Fruit fly (Drosophila melanogaster) whole organism, prepupa: ENCODE measurements around the gene alpha-Man-Ic.

ENCODE experiments used
- Blimp-1 ChIP-seq: fragments of 200-800 bp; sonication (Bioruptor generic); optimal IDR thresholded peaks from 3 replicates; lab custom pipeline; 2017; ENCODE audit warnings: missing biosample characterization, missing genetic modification characterization, mild to moderate bottlenecking, moderate library complexity, missing genetic modification reagents
- CG10631 ChIP-seq: fragments of 200-800 bp; sonication (Bioruptor generic); optimal IDR thresholded peaks from 2 replicates; lab custom pipeline; 2016; ENCODE audit warnings: missing biosample characterization, missing genetic modification characterization
- CG10669 ChIP-seq: fragments of 200-800 bp; sonication (Bioruptor generic); optimal IDR thresholded peaks from 3 replicates; lab custom pipeline; 2018; ENCODE audit warnings: missing biosample characterization, mild to moderate bottlenecking, missing genetic modification characterization, moderate library complexity
- CG11294 ChIP-seq: fragments of 200-800 bp; sonication (Bioruptor generic); IDR thresholded peaks from 2 replicates; pipeline ENCODE4 v1.3.6; 2022; ENCODE audit warnings: missing biosample characterization, missing genetic modification characterization
- CG11762 ChIP-seq: fragments of 200-800 bp; sonication (Bioruptor generic); optimal IDR thresholded peaks from 3 replicates; lab custom pipeline; 2016; ENCODE audit warnings: missing biosample characterization, missing genetic modification characterization; ENCODE audit not compliant: insufficient read depth
- CG11902 ChIP-seq: fragments of 200-800 bp; sonication (Bioruptor generic); optimal IDR thresholded peaks from 3 replicates; lab custom pipeline; 2016; ENCODE audit warnings: missing biosample characterization, missing genetic modification characterization
- CG1621 ChIP-seq: fragments of 200-800 bp; sonication (Bioruptor generic); optimal IDR thresholded peaks from 3 replicates; lab custom pipeline; 2018; ENCODE audit warnings: missing biosample characterization, mild to moderate bottlenecking, missing genetic modification characterization
- CG16779 ChIP-seq: fragments of 200-800 bp; sonication (Bioruptor generic); optimal IDR thresholded peaks from 3 replicates; lab custom pipeline; 2017; ENCODE audit warnings: missing biosample characterization, mild to moderate bottlenecking, missing genetic modification characterization
- CG3032 ChIP-seq: fragments of 200-800 bp; optimal IDR thresholded peaks from 2 replicates; lab custom pipeline; 2019; ENCODE audit warnings: missing biosample characterization, mild to moderate bottlenecking, missing genetic modification characterization, moderate library complexity
- CG31627 ChIP-seq: fragments of 200-800 bp; sonication (Bioruptor generic); optimal IDR thresholded peaks from 3 replicates; lab custom pipeline; 2016; ENCODE audit warnings: missing biosample characterization, missing genetic modification characterization
- CG32006 ChIP-seq: fragments of 200-800 bp; sonication (Bioruptor generic); optimal IDR thresholded peaks from 3 replicates; lab custom pipeline; 2017; ENCODE audit warnings: missing biosample characterization, mild to moderate bottlenecking, missing genetic modification characterization
- CG34406 ChIP-seq: fragments of 200-800 bp; sonication (Bioruptor generic); optimal IDR thresholded peaks from 3 replicates; lab custom pipeline; 2016; ENCODE audit warnings: missing biosample characterization, missing genetic modification characterization
- CG3919 ChIP-seq: fragments of 200-800 bp; sonication (Bioruptor generic); optimal IDR thresholded peaks from 3 replicates; lab custom pipeline; 2016; ENCODE audit warnings: missing biosample characterization, missing genetic modification characterization
- CG4318 ChIP-seq: fragments of 200-800 bp; sonication (Bioruptor generic); optimal IDR thresholded peaks from 3 replicates; lab custom pipeline; 2017; ENCODE audit warnings: missing biosample characterization, mild to moderate bottlenecking, missing genetic modification characterization
- CG6163 ChIP-seq: fragments of 200-800 bp; sonication (Bioruptor generic); IDR thresholded peaks from 3 replicates; pipeline ENCODE4 v1.3.6; 2022; ENCODE audit warnings: missing biosample characterization, missing genetic modification characterization
- CG6276 ChIP-seq: fragments of 200-800 bp; sonication (Bioruptor generic); optimal IDR thresholded peaks from 2 replicates; lab custom pipeline; 2017; ENCODE audit warnings: missing biosample characterization, mild to moderate bottlenecking, missing genetic modification characterization
- CG6808 ChIP-seq: fragments of 200-800 bp; sonication (Bioruptor generic); optimal IDR thresholded peaks from 3 replicates; lab custom pipeline; 2017; ENCODE audit warnings: missing biosample characterization, missing genetic modification characterization, mild to moderate bottlenecking, moderate library complexity, missing genetic modification reagents
- CG7368 ChIP-seq: fragments of 200-800 bp; sonication (Bioruptor generic); optimal IDR thresholded peaks from 3 replicates; lab custom pipeline; 2016; ENCODE audit warnings: missing biosample characterization, missing genetic modification characterization
- CG8119 ChIP-seq: fragments of 200-800 bp; sonication (Bioruptor generic); IDR thresholded peaks from 3 replicates; pipeline ENCODE4 v1.3.6; 2022; ENCODE audit warnings: missing biosample characterization, missing genetic modification characterization
- CG8319 ChIP-seq: fragments of 200-800 bp; sonication (Bioruptor generic); optimal IDR thresholded peaks from 3 replicates; lab custom pipeline; 2016; ENCODE audit warnings: missing biosample characterization, missing genetic modification characterization
- CG9139 ChIP-seq: fragments of 200-800 bp; sonication (Bioruptor generic); optimal IDR thresholded peaks from 3 replicates; lab custom pipeline; 2017; ENCODE audit warnings: missing biosample characterization, mild to moderate bottlenecking, missing genetic modification characterization
- Eip75B ChIP-seq: fragments of 200-800 bp; sonication (Bioruptor generic); optimal IDR thresholded peaks from 3 replicates; lab custom pipeline; 2016; ENCODE audit warnings: missing biosample characterization, missing genetic modification characterization
- Eip78C ChIP-seq: fragments of 200-800 bp; sonication (Bioruptor generic); peaks from one replicate; lab custom pipeline; 2016; ENCODE audit warnings: missing biosample characterization, missing genetic modification characterization
- Eip93F ChIP-seq: fragments of 200-800 bp; sonication (Bioruptor generic); optimal IDR thresholded peaks from 2 replicates; lab custom pipeline; 2016; ENCODE audit warnings: missing biosample characterization, mild to moderate bottlenecking, missing genetic modification characterization
- Ets96B ChIP-seq: fragments of 200-800 bp; optimal IDR thresholded peaks from 2 replicates; lab custom pipeline; 2019; ENCODE audit warnings: missing biosample characterization, mild to moderate bottlenecking, missing genetic modification characterization, moderate library complexity
- Gug ChIP-seq: fragments of 200-800 bp; sonication (Bioruptor generic); IDR thresholded peaks from 2 replicates; pipeline ENCODE4 v1.3.6; 2022; ENCODE audit warnings: missing biosample characterization, missing genetic modification characterization
- Hr39 ChIP-seq: fragments of 200-800 bp; sonication (Bioruptor generic); optimal IDR thresholded peaks from 2 replicates; lab custom pipeline; 2016; ENCODE audit warnings: missing biosample characterization, missing genetic modification characterization
- Hr4 ChIP-seq: fragments of 200-800 bp; sonication (Bioruptor generic); optimal IDR thresholded peaks from 3 replicates; lab custom pipeline; 2016; ENCODE audit warnings: missing biosample characterization, missing genetic modification characterization
- OdsH ChIP-seq: fragments of 200-800 bp; sonication (Bioruptor generic); optimal IDR thresholded peaks from 3 replicates; lab custom pipeline; 2016; ENCODE audit warnings: missing biosample characterization, missing genetic modification characterization
- Smox ChIP-seq: fragments of 200-800 bp; sonication (Bioruptor generic); optimal IDR thresholded peaks from 3 replicates; lab custom pipeline; 2016; ENCODE audit warnings: missing biosample characterization, missing genetic modification characterization
- Sox14 ChIP-seq: fragments of 200-800 bp; sonication (Bioruptor generic); optimal IDR thresholded peaks from 3 replicates; lab custom pipeline; 2016; ENCODE audit warnings: missing biosample characterization, missing genetic modification characterization
- achi ChIP-seq: fragments of 200-800 bp; sonication (Bioruptor generic); optimal IDR thresholded peaks from 3 replicates; lab custom pipeline; 2016; ENCODE audit warnings: missing biosample characterization, missing genetic modification characterization
- acj6 ChIP-seq: fragments of 200-800 bp; sonication (Bioruptor generic); optimal IDR thresholded peaks from 3 replicates; lab custom pipeline; 2016; ENCODE audit warnings: missing biosample characterization, missing genetic modification characterization
- cyc ChIP-seq: fragments of 200-800 bp; sonication (Bioruptor generic); optimal IDR thresholded peaks from 3 replicates; lab custom pipeline; 2016; ENCODE audit warnings: missing biosample characterization, missing genetic modification characterization
- dac ChIP-seq: fragments of 200-800 bp; sonication (Bioruptor generic); optimal IDR thresholded peaks from 2 replicates; lab custom pipeline; 2017; ENCODE audit warnings: missing biosample characterization, mild to moderate bottlenecking, missing genetic modification characterization
- eg ChIP-seq: fragments of 200-800 bp; sonication (Bioruptor generic); IDR thresholded peaks from 3 replicates; pipeline ENCODE4 v1.3.6; 2022; ENCODE audit warnings: missing biosample characterization, missing genetic modification characterization
- esn ChIP-seq: fragments of 200-800 bp; sonication (Bioruptor generic); optimal IDR thresholded peaks from 2 replicates; lab custom pipeline; 2016; ENCODE audit warnings: missing biosample characterization, mild to moderate bottlenecking, missing genetic modification characterization, moderate library complexity
- fd59A ChIP-seq: fragments of 200-800 bp; sonication (Bioruptor generic); optimal IDR thresholded peaks from 2 replicates; lab custom pipeline; 2017; ENCODE audit warnings: missing biosample characterization, mild to moderate bottlenecking, missing genetic modification characterization, missing genetic modification reagents
- fkh ChIP-seq: fragments of 200-800 bp; sonication (Bioruptor generic); optimal IDR thresholded peaks from 3 replicates; lab custom pipeline; 2017; ENCODE audit warnings: missing biosample characterization, mild to moderate bottlenecking, missing genetic modification characterization, moderate library complexity
- salr ChIP-seq, 2 experiments: fragments of 200-800 bp; sonication (Bioruptor generic); optimal IDR thresholded peaks; 3 replicates each; lab custom pipeline; 2016 to 2018; ENCODE audit warnings: missing biosample characterization in 2 of 2, missing genetic modification characterization in 2 of 2, mild to moderate bottlenecking in 1 of 2
- spab ChIP-seq: fragments of 200-800 bp; sonication (Bioruptor generic); optimal IDR thresholded peaks from 2 replicates; lab custom pipeline; 2017; ENCODE audit warnings: missing biosample characterization, mild to moderate bottlenecking, missing genetic modification characterization, missing genetic modification reagents
- topi ChIP-seq: fragments of 200-800 bp; sonication (Bioruptor generic); optimal IDR thresholded peaks from 3 replicates; lab custom pipeline; 2016; ENCODE audit warnings: missing biosample characterization, missing genetic modification characterization

alpha-Man-Ic gene

DNA sequence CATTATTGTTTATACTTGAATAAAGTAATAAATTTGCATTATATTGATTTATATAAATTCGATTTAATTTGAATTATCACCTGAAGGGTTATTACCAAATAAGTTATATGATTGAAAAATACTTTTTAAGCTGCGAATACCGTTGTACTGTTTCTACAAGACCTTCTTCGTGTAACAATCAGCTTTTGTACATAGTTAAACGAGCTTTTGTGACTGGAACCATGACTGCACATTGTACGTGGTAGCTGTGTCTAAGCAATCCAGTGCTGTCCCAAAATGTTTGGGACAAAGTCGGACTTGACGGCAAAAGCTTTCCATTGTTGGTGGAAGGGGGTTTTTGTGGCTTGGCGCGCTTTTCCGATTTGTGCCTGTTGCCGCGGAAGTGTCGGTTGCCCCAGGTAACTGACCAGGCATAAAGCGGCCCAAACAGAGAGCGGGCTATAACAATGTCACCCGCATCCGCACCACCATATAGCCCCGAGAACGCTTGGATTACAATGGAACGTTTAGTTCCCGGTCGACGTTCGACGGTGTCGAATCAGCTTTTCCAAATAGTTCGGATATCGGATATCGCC, 22.5 kb downstream of the alpha-Man-Ic start, which contains the start of gene CG31036:
Gene CG31036, plus strand, starts transcription at position 507 of the 575 bp plus-strand sequence.
- no peak for TF ChIP-seq dac
- no peak for TF ChIP-seq CG3919 (GFP tag; lab: Kevin White, UChicago)

dm6 chr3R:29905164-29905563, 25.0 kb downstream of the alpha-Man-Ic start, which contains the start of gene CG15515:
CG15515 (plus strand) TSS chr3R:29905464.
- TF ChIP-seq Eip78C (GFP tag; lab: Kevin White, UChicago) (peak; percentile 33), Gug (GFP tag; lab: Robert Waterston, UW) (no peak)

- TF ChIP-seq CG1621 (tag; lab: Kevin White, UChicago) (no peak), CG11902 (GFP tag; lab: Kevin White, UChicago) (no peak), Blimp-1 (no peak), cyc (GFP tag; lab: Kevin White, UChicago) (peak; percentile 11), achi (GFP tag; lab: Kevin White, UChicago) (no peak), CG4318 (GFP tag; lab: Kevin White, UChicago) (no peak), fkh (GFP tag; lab: Kevin White, UChicago) (peak; percentile 30), CG16779 (no peak), CG34406 (GFP tag; lab: Kevin White, UChicago) (no peak), OdsH (GFP tag; lab: Kevin White, UChicago) (no peak), CG31627 (GFP tag; lab: Kevin White, UChicago) (no peak), Eip78C (GFP tag; lab: Kevin White, UChicago) (peak; percentile 60), Eip93F (GFP tag; lab: Kevin White, UChicago) (no peak), Hr39 (GFP tag; lab: Kevin White, UChicago) (peak; percentile 2)
Measured at dm6 chr3R:29903775-29904356, 26.3 kb downstream of the alpha-Man-Ic start, which contains the start of gene CG15517. CG15517 (minus strand) TSS chr3R:29903825.

dm6 chr3R:29899635-29900034, 30.6 kb downstream of the alpha-Man-Ic start:
- TF ChIP-seq CG11762 (GFP tag; lab: Kevin White, UChicago), result no peak
- TF ChIP-seq Ets96B, result no peak
- TF ChIP-seq CG10669 (GFP tag; lab: Kevin White, UChicago), result no peak
- TF ChIP-seq Hr4, result no peak
- TF ChIP-seq CG6808 (GFP tag; lab: Kevin White, UChicago), result no peak
- no peak for TF ChIP-seq CG8319 (GFP tag; lab: Kevin White, UChicago)
- no peak for TF ChIP-seq CG3032 (tag; lab: Kevin White, UChicago)
- TF ChIP-seq CG11294 (GFP tag; lab: Robert Waterston, UW), result no peak
- TF ChIP-seq Gug (GFP tag; lab: Robert Waterston, UW), result no peak
- TF ChIP-seq fd59A, result no peak
- TF ChIP-seq topi (GFP tag; lab: Kevin White, UChicago), result no peak
- no peak for TF ChIP-seq CG8119 (GFP tag; lab: Robert Waterston, UW)
- TF ChIP-seq Sox14 (GFP tag; lab: Kevin White, UChicago), result no peak
- no peak for TF ChIP-seq CG32006 (GFP tag; lab: Kevin White, UChicago)

DNA sequence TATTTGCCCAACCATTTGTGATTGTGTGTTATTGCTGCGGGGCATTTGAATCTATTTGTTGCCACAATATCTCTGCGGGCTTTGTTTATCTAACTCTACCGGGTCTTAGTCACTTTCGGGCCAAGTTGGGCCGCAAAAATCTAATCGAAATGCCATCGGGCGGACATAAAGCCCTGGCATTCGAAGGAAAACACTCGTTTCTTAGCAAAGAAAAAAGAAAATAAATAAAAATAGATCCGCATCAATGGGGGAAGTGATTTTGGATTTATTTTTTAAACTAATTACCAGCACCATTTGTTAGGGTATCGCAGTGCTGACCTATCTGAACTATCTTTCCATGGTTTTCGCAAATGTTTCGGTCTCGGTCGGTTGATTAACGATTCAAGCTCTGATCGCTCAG, 31.6 kb downstream of the alpha-Man-Ic start:
- TF ChIP-seq CG7368 (GFP tag; lab: Kevin White, UChicago) (no peak), fkh (GFP tag; lab: Kevin White, UChicago) (no peak), CG4318 (GFP tag; lab: Kevin White, UChicago) (no peak), Hr4 (peak; percentile 46), Blimp-1 (no peak), CG11902 (GFP tag; lab: Kevin White, UChicago) (no peak), CG9139 (GFP tag; lab: Kevin White, UChicago) (no peak), acj6 (GFP tag; lab: Kevin White, UChicago) (no peak), Smox (GFP tag; lab: Kevin White, UChicago) (no peak), CG6163 (GFP tag; lab: Robert Waterston, UW) (no peak), esn (GFP tag; lab: Kevin White, UChicago) (no peak), OdsH (GFP tag; lab: Kevin White, UChicago) (no peak), spab (GFP tag; lab: Kevin White, UChicago) (no peak), salr (GFP tag; optimal IDR thresholded peaks at IDR 0.05; lab: Kevin White, UChicago) (no peak), eg (GFP tag; lab: Robert Waterston, UW) (peak; percentile 31; the same call in 1 of the 3 replicates), CG6276 (GFP tag; lab: Kevin White, UChicago) (peak; percentile 20), Eip93F (GFP tag; lab: Kevin White, UChicago) (no peak), fd59A (no peak), Sox14 (GFP tag; lab: Kevin White, UChicago) (no peak), CG10631 (GFP tag; lab: Kevin White, UChicago) (no peak), CG8119 (GFP tag; lab: Robert Waterston, UW) (peak; percentile 54; the same call in 1 of the 3 replicates), Eip75B (no peak)
